Worm (Caenorhabditis elegans): ENCODE results near the gene C01G12.9.

ce11 chrII:14604261-14604660 is 25.4 kb downstream of the C01G12.9 start:
- no peak for TF ChIP-seq unc-130 (tag; optimal IDR thresholded peaks at IDR 0.05)
- no peak for TF ChIP-seq irx-1 (tag; optimal IDR thresholded peaks at IDR 0.05)
- TF ChIP-seq nhr-237 (tag; optimal IDR thresholded peaks at IDR 0.05): no peak
- no peak for TF ChIP-seq lin-13 (GFP tag; optimal IDR thresholded peaks at IDR 0.05)

Measured in whole organism, L1 larva.